Worm (Caenorhabditis elegans) whole organism, L4 larva: ENCODE results near the gene K06H7.1.

Experiments used
- F37D6.2 ChIP-seq: sonication (generic microtip); optimal IDR thresholded peaks from 2 replicates; lab custom pipeline; 2016; ENCODE audit warnings: mild to moderate bottlenecking, missing genetic modification characterization, missing compliant biosample characterization
- T20F7.1 ChIP-seq: fragments of 200-800 bp; sonication (Bioruptor generic); optimal IDR thresholded peaks from 2 replicates; lab custom pipeline; 2018; ENCODE audit warnings: mild to moderate bottlenecking, missing genetic modification characterization, missing compliant biosample characterization
- T26A8.4 ChIP-seq: fragments of 200-800 bp; sonication (Bioruptor generic); IDR thresholded peaks from 2 replicates; pipeline ENCODE4 v1.3.6; 2022; ENCODE audit warnings: missing genetic modification characterization, missing compliant biosample characterization
- aha-1 ChIP-seq: fragments of 150-350 bp; peaks from one replicate; lab custom pipeline; 2014; ENCODE audit warnings: missing biosample characterization, missing genetic modification characterization
- ceh-32 ChIP-seq: sonication (generic microtip); optimal IDR thresholded peaks from 2 replicates; lab custom pipeline; 2016; ENCODE audit warnings: mild to moderate bottlenecking, missing genetic modification characterization, missing compliant biosample characterization; ENCODE audit not compliant: poor library complexity
- daf-12 ChIP-seq: fragments of 150-350 bp; optimal IDR thresholded peaks from 2 replicates; lab custom pipeline; 2014; ENCODE audit warnings: missing biosample characterization, missing genetic modification reagents, missing genetic modification characterization
- daf-8 ChIP-seq: fragments of 200-800 bp; sonication (Bioruptor generic); IDR thresholded peaks from 2 replicates; pipeline ENCODE4 v1.3.6; 2022; ENCODE audit warnings: missing genetic modification characterization, missing compliant biosample characterization
- dmd-6 ChIP-seq: fragments of 200-800 bp; sonication (Bioruptor generic); IDR thresholded peaks from 2 replicates; pipeline ENCODE4 v1.3.6; 2022; ENCODE audit warnings: missing genetic modification reagents, missing genetic modification characterization, missing compliant biosample characterization
- dmd-9 ChIP-seq: fragments of 200-800 bp; sonication (Bioruptor generic); IDR thresholded peaks from 2 replicates; pipeline ENCODE4 v1.3.6; 2022; ENCODE audit warnings: missing genetic modification reagents, missing genetic modification characterization, missing compliant biosample characterization
- duxl-1 ChIP-seq: sonication (generic microtip); optimal IDR thresholded peaks from 2 replicates; lab custom pipeline; 2016; ENCODE audit warnings: mild to moderate bottlenecking, missing genetic modification characterization, moderate library complexity, missing compliant biosample characterization; ENCODE audit not compliant: poor library complexity
- fos-1 ChIP-seq: fragments of 150-350 bp; optimal IDR thresholded peaks from 2 replicates; lab custom pipeline; 2014; ENCODE audit warnings: missing biosample characterization, missing genetic modification characterization
- gei-8 ChIP-seq: fragments of 200-800 bp; sonication (Bioruptor generic); optimal IDR thresholded peaks from 2 replicates; lab custom pipeline; 2018; ENCODE audit warnings: mild to moderate bottlenecking, missing genetic modification characterization, missing compliant biosample characterization
- hlh-30 ChIP-seq: sonication (generic microtip); optimal IDR thresholded peaks from 2 replicates; lab custom pipeline; 2017; ENCODE audit warnings: antibody characterized with exemption, mild to moderate bottlenecking, missing genetic modification characterization, missing compliant biosample characterization; ENCODE audit not compliant: insufficient read depth
- lin-1 ChIP-seq: fragments of 200-800 bp; sonication (Bioruptor generic); IDR thresholded peaks from 2 replicates; pipeline ENCODE4 v1.3.6; 2022; ENCODE audit warnings: missing genetic modification reagents, missing genetic modification characterization, missing compliant biosample characterization
- lin-15B ChIP-seq: fragments of 150-350 bp; sonication (generic microtip); optimal IDR thresholded peaks from 3 replicates; lab custom pipeline; 2014; ENCODE audit warnings: missing biosample characterization, missing genetic modification characterization
- lin-29 ChIP-seq: fragments of 200-800 bp; sonication (Bioruptor generic); IDR thresholded peaks from 2 replicates; pipeline ENCODE4 v1.3.6; 2022; ENCODE audit warnings: missing genetic modification reagents, missing genetic modification characterization, missing compliant biosample characterization
- madf-5 ChIP-seq, 2 experiments: fragments of 200-800 bp; sonication (Bioruptor generic); IDR thresholded peaks; 2 replicates each; pipeline ENCODE4 v1.3.6; 2022; ENCODE audit warnings: missing compliant biosample characterization in 2 of 2, missing genetic modification characterization in 2 of 2
- mep-1 ChIP-seq: fragments of 150-350 bp; sonication (generic microtip); optimal IDR thresholded peaks from 3 replicates; lab custom pipeline; 2014; ENCODE audit warnings: missing biosample characterization, missing genetic modification characterization
- mxl-3 ChIP-seq: fragments of 200-800 bp; sonication (Bioruptor generic); optimal IDR thresholded peaks from 2 replicates; lab custom pipeline; 2018; ENCODE audit warnings: mild to moderate bottlenecking, missing genetic modification characterization, missing compliant biosample characterization
- nhr-10 ChIP-seq: fragments of 150-350 bp; optimal IDR thresholded peaks from 2 replicates; lab custom pipeline; 2014; ENCODE audit warnings: missing biosample characterization, missing genetic modification characterization
- nhr-237 ChIP-seq: sonication (generic microtip); optimal IDR thresholded peaks from 2 replicates; lab custom pipeline; 2017; ENCODE audit warnings: missing biosample characterization, missing genetic modification characterization
- nhr-28 ChIP-seq: fragments of 150-350 bp; optimal IDR thresholded peaks from 2 replicates; lab custom pipeline; 2014; ENCODE audit warnings: missing biosample characterization, missing genetic modification characterization
- nhr-41 ChIP-seq: fragments of 200-800 bp; sonication (Bioruptor generic); IDR thresholded peaks from 2 replicates; pipeline ENCODE4 v1.3.6; 2022; ENCODE audit warnings: missing genetic modification reagents, missing genetic modification characterization, missing compliant biosample characterization
- nhr-42 ChIP-seq: fragments of 200-800 bp; sonication (Bioruptor generic); IDR thresholded peaks from 2 replicates; pipeline ENCODE4 v1.3.6; 2022; ENCODE audit warnings: missing genetic modification characterization, missing compliant biosample characterization
- pqm-1 ChIP-seq: sonication (generic microtip); optimal IDR thresholded peaks from 2 replicates; lab custom pipeline; 2017; ENCODE audit warnings: missing biosample characterization, missing genetic modification characterization
- saeg-2 ChIP-seq: fragments of 200-800 bp; sonication (Bioruptor generic); IDR thresholded peaks from 2 replicates; pipeline ENCODE4 v1.3.6; 2022; ENCODE audit warnings: missing genetic modification reagents, missing genetic modification characterization, missing compliant biosample characterization
- skn-1 ChIP-seq: fragments of 150-350 bp; optimal IDR thresholded peaks from 2 replicates; lab custom pipeline; 2014; ENCODE audit warnings: missing biosample characterization, missing genetic modification characterization
- snpc-4 ChIP-seq: fragments of 150-350 bp; optimal IDR thresholded peaks from 2 replicates; lab custom pipeline; 2014; ENCODE audit warnings: missing biosample characterization, missing genetic modification characterization
- unc-130 ChIP-seq: sonication (generic microtip); optimal IDR thresholded peaks from 2 replicates; lab custom pipeline; 2016; ENCODE audit warnings: missing genetic modification reagents, missing genetic modification characterization, missing compliant biosample characterization
- unc-62 ChIP-seq, 3 experiments: fragments of 150-350 bp in 1 of 3; sonication (generic microtip); optimal IDR thresholded peaks in 2 of 3; peaks in 1 of 3; 1 replicate in 1 of 3; 2 replicates in 2 of 3; lab custom pipeline; 2014 to 2017; ENCODE audit warnings: missing biosample characterization in 3 of 3, missing genetic modification characterization in 3 of 3, missing genetic modification reagents in 3 of 3, missing genotype in 1 of 3
- zfp-2 ChIP-seq: sonication (generic microtip); optimal IDR thresholded peaks from 2 replicates; lab custom pipeline; 2016; ENCODE audit warnings: mild to moderate bottlenecking, missing genetic modification characterization, missing compliant biosample characterization
- zfp-3 ChIP-seq: fragments of 200-800 bp; sonication (Bioruptor generic); conservative IDR thresholded peaks from 2 replicates; pipeline ENCODE4 v1.3.6; 2022; ENCODE audit warnings: missing genetic modification reagents, missing genetic modification characterization, missing compliant biosample characterization
- zip-11 ChIP-seq: fragments of 200-800 bp; sonication (Bioruptor generic); IDR thresholded peaks from 2 replicates; pipeline ENCODE4 v1.3.6; 2022; ENCODE audit warnings: missing genetic modification characterization, missing compliant biosample characterization
- ztf-7 ChIP-seq: fragments of 150-350 bp; optimal IDR thresholded peaks from 2 replicates; lab custom pipeline; 2014; ENCODE audit warnings: missing biosample characterization, missing genetic modification characterization

The K06H7.1 gene

ce11 chrIII:8099022-8099421, at the start of gene K06H7.1:
TSS of gene K06H7.1 (plus strand) at chrIII:8099322.
- no peak for TF ChIP-seq nhr-237

DNA sequence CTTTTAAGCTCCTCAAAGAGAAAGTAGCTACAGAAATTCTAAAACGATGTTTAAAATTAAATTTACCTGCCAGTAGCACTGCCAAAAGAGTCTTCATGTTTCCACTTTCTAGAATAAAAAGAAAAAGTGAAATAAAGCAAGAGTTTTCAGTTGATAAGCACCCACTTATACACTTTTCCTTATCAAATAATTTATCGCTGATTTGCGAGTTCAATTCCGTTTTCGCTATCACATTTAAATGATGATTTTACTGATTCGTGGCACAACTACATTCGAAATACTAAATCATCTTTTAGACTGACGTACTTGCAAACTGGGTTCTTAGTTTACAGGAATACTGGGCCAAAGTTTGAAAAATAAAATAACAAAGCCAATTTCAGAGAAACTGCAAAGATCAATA, 48.2 kb upstream of the K06H7.1 start, which contains the start of gene K12H4.7:
Gene K12H4.7, minus strand, starts transcription at position 138 of the 400 bp plus-strand sequence.
- TF ChIP-seq skn-1 (tag; lab: Kevin White, UChicago) (no peak), T20F7.1 (peak; percentile 36), pqm-1 (tag; lab: Kevin White, UChicago) (peak; percentile 91), nhr-28 (tag; lab: Kevin White, UChicago) (peak; percentile 76), madf-5 (GFP tag; IDR thresholded peaks at IDR 0.05; lab: Robert Waterston, UW) (no peak), hlh-30 (tag; lab: Kevin White, UChicago) (no peak), zfp-3 (GFP tag; lab: Robert Waterston, UW) (no peak), unc-130 (no peak), aha-1 (tag; lab: Kevin White, UChicago) (peak; percentile 1), snpc-4 (tag; lab: Kevin White, UChicago) (no peak), fos-1 (no peak), ztf-7 (tag; lab: Kevin White, UChicago) (no peak)

ce11 chrIII:8051838-8052237, 47.3 kb upstream of the K06H7.1 start:
- TF ChIP-seq unc-62 (GFP tag; optimal IDR thresholded peaks at IDR 0.05 in 1 of 2; lab: Kevin White, UChicago) = no peak
- no peak for TF ChIP-seq unc-62 (tag; optimal IDR thresholded peaks at IDR 0.05; lab: Kevin White, UChicago)
- no peak for TF ChIP-seq nhr-10 (tag; lab: Kevin White, UChicago)
- TF ChIP-seq saeg-2 (GFP tag; lab: Robert Waterston, UW) = no peak

DNA sequence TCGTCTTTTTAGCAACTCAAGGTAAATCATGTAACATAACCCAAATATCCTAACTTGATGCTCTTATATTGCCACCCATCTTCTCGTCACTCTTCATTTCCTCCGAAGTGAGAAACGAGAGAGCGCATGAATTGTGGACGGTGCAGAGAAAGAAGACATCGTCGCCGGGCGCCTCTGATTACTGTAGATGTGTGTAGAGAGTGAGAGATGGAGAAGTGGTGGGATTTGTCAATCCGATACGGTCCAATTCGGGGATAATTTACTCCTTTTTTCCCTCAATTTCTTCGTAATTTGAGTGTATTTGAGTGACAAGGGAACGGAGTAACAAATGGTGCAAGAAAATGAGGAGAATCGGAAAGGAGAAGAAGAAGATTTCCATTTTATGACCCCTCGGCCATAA, 38.0 kb upstream of the K06H7.1 start:
- TF ChIP-seq unc-62 (GFP tag; optimal IDR thresholded peaks at IDR 0.05 in 1 of 2; lab: Kevin White, UChicago) (peak in 1 of 2 experiments; percentile 96), unc-62 (tag; optimal IDR thresholded peaks at IDR 0.05; lab: Kevin White, UChicago) (no peak), mxl-3 (GFP tag; lab: Kevin White, UChicago) (no peak), duxl-1 (no peak), F37D6.2 (tag; lab: Kevin White, UChicago) (no peak), gei-8 (GFP tag; lab: Kevin White, UChicago) (no peak), ztf-7 (tag; lab: Kevin White, UChicago) (no peak)
- TF ChIP-seq, all 104 proteins: peak for 1

ce11 chrIII:8063659-8064058, 35.5 kb upstream of the K06H7.1 start:
- TF ChIP-seq zfp-2 (tag; lab: Kevin White, UChicago) (no peak), dmd-9 (no peak), unc-62 (GFP tag; optimal IDR thresholded peaks at IDR 0.05 in 1 of 2; lab: Kevin White, UChicago) (peak in 1 of 2 experiments; percentile 95), unc-62 (tag; optimal IDR thresholded peaks at IDR 0.05; lab: Kevin White, UChicago) (no peak), T26A8.4 (no peak)

ce11 chrIII:8065101-8065500, 34.0 kb upstream of the K06H7.1 start:
- TF ChIP-seq ceh-32 = no peak

ce11 chrIII:8066989-8067388, 32.1 kb upstream of the K06H7.1 start, which contains the start of gene pros-1:
TSS of gene pros-1 (plus strand) at chrIII:8067289.
- TF ChIP-seq aha-1 (tag; lab: Kevin White, UChicago) (no peak), unc-130 (no peak), dmd-6 (GFP tag; lab: Robert Waterston, UW) (no peak), lin-1 (GFP tag; lab: Robert Waterston, UW) (no peak), zip-11 (GFP tag; lab: Robert Waterston, UW) (no peak), nhr-42 (GFP tag; lab: Robert Waterston, UW) (no peak), lin-15B (tag; lab: Kevin White, UChicago) (no peak), lin-29 (no peak), daf-12 (tag; lab: Kevin White, UChicago) (no peak), daf-8 (GFP tag; lab: Robert Waterston, UW) (no peak), nhr-41 (no peak), zfp-3 (GFP tag; lab: Robert Waterston, UW) (no peak), mep-1 (tag; lab: Kevin White, UChicago) (no peak)
